Worm (Caenorhabditis elegans): ENCODE measurements around the gene F35B3.7.

DNA sequence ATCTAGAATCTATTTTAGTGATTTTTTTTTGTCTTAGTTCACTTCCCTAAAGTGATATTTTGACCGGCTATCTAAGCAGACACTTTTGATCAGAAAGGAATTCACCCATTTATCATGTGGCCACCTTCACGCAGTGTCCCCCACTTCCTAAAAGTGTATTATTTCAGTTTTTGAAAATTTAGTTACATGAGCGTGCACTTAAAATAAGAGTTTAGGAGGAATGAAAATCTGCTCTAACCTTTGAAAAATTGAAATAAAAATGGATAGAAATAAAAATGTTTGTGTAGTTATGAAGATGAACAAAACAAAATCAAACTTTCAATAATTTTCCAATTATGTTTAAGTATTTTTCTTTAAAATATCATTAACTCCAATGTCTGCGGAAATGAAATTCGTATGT lies 16.9 kb upstream of the F35B3.7 start:
- TF ChIP-seq lir-3 (tag; optimal IDR thresholded peaks at IDR 0.05) (no peak), tag-97 (GFP tag; IDR thresholded peaks at IDR 0.05) (no peak), unc-62 (GFP tag; optimal IDR thresholded peaks at IDR 0.05 in 1 of 2) (peak in 1 of 2 experiments; percentile 30), unc-62 (tag; optimal IDR thresholded peaks at IDR 0.05) (no peak), rbr-2 (tag; optimal IDR thresholded peaks at IDR 0.05) (no peak), aha-1 (tag) (no peak), lin-15B (tag; optimal IDR thresholded peaks at IDR 0.05) (no peak), ztf-7 (tag; optimal IDR thresholded peaks at IDR 0.05) (no peak), nhr-6 (tag; optimal IDR thresholded peaks at IDR 0.05) (no peak), zag-1 (tag; optimal IDR thresholded peaks at IDR 0.05) (no peak), fos-1 (tag; optimal IDR thresholded peaks at IDR 0.05) (no peak), daf-16 (GFP tag; optimal IDR thresholded peaks at IDR 0.05) (no peak), daf-16 (tag; optimal IDR thresholded peaks at IDR 0.05) (no peak), nhr-28 (tag; optimal IDR thresholded peaks at IDR 0.05) (no peak), D1046.2 (GFP tag; IDR thresholded peaks at IDR 0.05) (no peak), snpc-1.2 (GFP tag; IDR thresholded peaks at IDR 0.05) (no peak)

Measured in whole organism, L4 larva.